Worm (Caenorhabditis elegans): ENCODE measurements around the gene glit-1.

DNA sequence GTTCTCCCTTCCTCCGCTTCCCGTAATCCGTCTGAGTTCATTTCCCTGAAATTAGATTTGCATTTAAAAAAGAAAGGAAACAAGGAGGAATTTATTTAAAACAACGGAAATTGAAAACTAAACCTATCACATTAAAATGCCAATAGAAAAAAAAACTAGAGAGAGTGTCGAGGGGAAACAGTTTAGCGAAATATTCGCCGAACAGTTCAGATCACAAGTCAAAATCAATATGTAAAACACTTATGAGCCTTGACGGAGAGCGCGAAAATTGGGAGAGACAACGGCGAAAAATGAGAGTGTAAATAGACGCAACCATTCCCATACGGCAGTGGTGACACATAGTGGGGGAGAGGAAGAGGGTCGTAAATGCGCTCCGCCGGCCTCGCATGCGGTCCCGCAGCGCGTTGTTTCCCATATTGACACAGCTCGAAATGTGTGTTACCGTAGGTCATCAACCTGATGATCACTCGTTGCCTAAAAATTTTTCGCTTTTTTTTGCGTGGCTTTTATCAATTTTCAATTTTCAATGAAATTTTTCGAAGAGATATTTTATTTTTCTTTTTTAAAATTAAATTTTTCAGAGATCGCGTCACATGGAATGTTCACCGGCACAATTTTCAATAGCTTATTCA is at the start of gene glit-1, which contains the start of gene dnj-14:
- TF ChIP-seq dao-5 (tag; optimal IDR thresholded peaks at IDR 0.05) = peak; percentile 19
- peak; percentile 74 for TF ChIP-seq him-1 (tag; optimal IDR thresholded peaks at IDR 0.05)

Data from whole organism, L4/young adult.